Worm (Caenorhabditis elegans): Measurements from ENCODE around the gene C14B1.8.
A peak's percentile ranks its signal among the peaks of the same experiment; 100 is the strongest.

C14B1.8 gene

DNA sequence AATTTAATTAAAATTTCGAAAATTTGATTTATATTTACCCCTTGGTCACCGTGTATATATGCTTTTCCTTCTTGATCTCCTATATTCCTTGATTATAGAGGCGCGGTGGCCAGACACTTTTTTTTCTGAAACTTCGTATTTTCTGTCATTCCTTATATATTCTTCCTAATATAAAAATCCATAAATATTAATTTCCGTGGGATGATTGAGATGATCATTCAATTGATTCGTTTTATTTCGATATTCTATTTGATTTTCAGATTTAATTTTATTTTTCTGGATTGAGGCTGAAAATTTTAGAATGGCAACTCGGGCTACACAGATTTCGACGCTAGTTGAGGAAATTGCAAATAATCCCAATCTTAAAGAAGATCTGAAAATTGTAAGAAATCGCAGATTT lies 12.9 kb downstream of the C14B1.8 start, which contains the start of gene dph-1:
Gene dph-1 (plus strand): TSS at position 301 of the 400 bp plus-strand sequence.
- TF ChIP-seq snu-23 (GFP tag; optimal IDR thresholded peaks at IDR 0.05) (no peak), dsc-1 (tag; optimal IDR thresholded peaks at IDR 0.05) (no peak), hpl-2 (GFP tag; optimal IDR thresholded peaks at IDR 0.05) (no peak), tbx-2 (tag; optimal IDR thresholded peaks at IDR 0.05) (no peak), jun-1 (tag; optimal IDR thresholded peaks at IDR 0.05) (no peak), ceh-8 (GFP tag; optimal IDR thresholded peaks at IDR 0.05) (no peak), lin-13 (GFP tag; optimal IDR thresholded peaks at IDR 0.05) (no peak)

DNA sequence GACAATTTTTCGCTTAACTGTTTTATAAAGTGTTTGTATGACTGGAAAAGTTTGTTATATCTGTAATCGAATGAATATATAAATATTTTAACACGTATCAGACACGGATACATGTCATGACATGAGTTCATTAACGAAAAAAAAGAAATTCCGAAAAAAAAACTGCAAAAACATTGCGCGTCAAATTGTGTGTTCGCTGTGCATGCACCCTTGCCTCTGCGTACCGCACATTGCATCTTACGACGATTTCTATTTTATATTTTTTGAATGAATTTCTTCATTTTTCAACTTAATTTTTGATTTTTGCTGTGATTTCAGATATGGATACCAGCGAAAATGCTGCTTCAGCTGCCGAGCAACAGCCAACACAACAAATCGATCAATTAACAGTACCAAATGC lies 14.5 kb downstream of the C14B1.8 start, which contains the start of gene wdr-5.1:
Gene wdr-5.1 (plus strand): TSS at position 319 of the 400 bp plus-strand sequence.
- TF ChIP-seq zip-4 (GFP tag; optimal IDR thresholded peaks at IDR 0.05) = no peak
- TF ChIP-seq nhr-28 (tag; optimal IDR thresholded peaks at IDR 0.05) = no peak
- no peak for TF ChIP-seq egl-13 (tag; optimal IDR thresholded peaks at IDR 0.05)
- TF ChIP-seq ztf-11 (tag; optimal IDR thresholded peaks at IDR 0.05) = no peak
- no peak for TF ChIP-seq sup-37 (GFP tag; optimal IDR thresholded peaks at IDR 0.05)
- TF ChIP-seq fkh-8 (tag; optimal IDR thresholded peaks at IDR 0.05) = no peak
- TF ChIP-seq unc-98 (GFP tag; IDR thresholded peaks at IDR 0.05) = no peak
- peak; percentile 48 for TF ChIP-seq xbp-1 (tag; optimal IDR thresholded peaks at IDR 0.05)
- peak; percentile 46 for TF ChIP-seq snu-23 (GFP tag; optimal IDR thresholded peaks at IDR 0.05)
- no peak for TF ChIP-seq nhr-76 (tag; optimal IDR thresholded peaks at IDR 0.05)
- TF ChIP-seq elt-3 (tag; optimal IDR thresholded peaks at IDR 0.05) = no peak
- TF ChIP-seq ama-1 (optimal IDR thresholded peaks at IDR 0.05) = no peak
- TF ChIP-seq ceh-90 (tag; optimal IDR thresholded peaks at IDR 0.05) = no peak
- TF ChIP-seq dpl-1 (GFP tag; optimal IDR thresholded peaks at IDR 0.05) = peak in 2 of 3 experiments; percentile 37 to 60
- TF ChIP-seq lin-35 (GFP tag; optimal IDR thresholded peaks at IDR 0.05) = peak; percentile 21 to 47
- no peak for TF ChIP-seq grh-1 (GFP tag; IDR thresholded peaks at IDR 0.05)
- no peak for TF ChIP-seq nhr-19 (GFP tag; conservative IDR thresholded peaks at IDR 0.05)
- no peak for TF ChIP-seq efl-3 (GFP tag; optimal IDR thresholded peaks at IDR 0.05)
- TF ChIP-seq alr-1 (tag; optimal IDR thresholded peaks at IDR 0.05; ENCODE audit: borderline replicate concordance) = no peak
- TF ChIP-seq nhr-85 (tag) = peak; percentile 26
- no peak for TF ChIP-seq nhr-84 (tag; optimal IDR thresholded peaks at IDR 0.05)
- peak in 1 of 3 experiments; percentile 22 for TF ChIP-seq ceh-82 (tag; optimal IDR thresholded peaks at IDR 0.05)
- TF ChIP-seq zag-1 (tag; optimal IDR thresholded peaks at IDR 0.05) = no peak
- TF ChIP-seq dsc-1 (tag; optimal IDR thresholded peaks at IDR 0.05) = no peak
- no peak for TF ChIP-seq ces-1 (GFP tag; optimal IDR thresholded peaks at IDR 0.05)
- peak; percentile 31 to 62 for TF ChIP-seq lsy-2 (tag; optimal IDR thresholded peaks at IDR 0.05)
- TF ChIP-seq swsn-7 (tag; optimal IDR thresholded peaks at IDR 0.05) = no peak
- peak; percentile 88 for TF ChIP-seq F16B12.6 (tag; optimal IDR thresholded peaks at IDR 0.05)
- no peak for TF ChIP-seq isw-1 (GFP tag; IDR thresholded peaks at IDR 0.05)
- no peak for TF ChIP-seq blmp-1 (tag; optimal IDR thresholded peaks at IDR 0.05)
- no peak for TF ChIP-seq C34B4.2 (tag; optimal IDR thresholded peaks at IDR 0.05)
- no peak for TF ChIP-seq Y116A8C.19 (tag; optimal IDR thresholded peaks at IDR 0.05; ENCODE audit: borderline replicate concordance)
- peak; percentile 22 for TF ChIP-seq nhr-47 (tag; optimal IDR thresholded peaks at IDR 0.05)
- TF ChIP-seq nhr-71 (tag; optimal IDR thresholded peaks at IDR 0.05) = peak; percentile 54
- peak; percentile 34 to 53 for TF ChIP-seq efl-1 (optimal IDR thresholded peaks at IDR 0.05)
- peak in 1 of 2 experiments; percentile 48 for TF ChIP-seq efl-1 (GFP tag; optimal IDR thresholded peaks at IDR 0.05 in 1 of 2)
- TF ChIP-seq aha-1 (tag; optimal IDR thresholded peaks at IDR 0.05) = no peak
- no peak for TF ChIP-seq mdl-1 (tag; optimal IDR thresholded peaks at IDR 0.05)
- no peak for TF ChIP-seq ceh-8 (GFP tag; optimal IDR thresholded peaks at IDR 0.05)
- no peak for TF ChIP-seq mab-9 (GFP tag; IDR thresholded peaks at IDR 0.05)
- no peak for TF ChIP-seq snpc-4 (tag; optimal IDR thresholded peaks at IDR 0.05)
- TF ChIP-seq hlh-17 (GFP tag; optimal IDR thresholded peaks at IDR 0.05; ENCODE audit: borderline replicate concordance) = no peak

All from whole organism, L1 larva.